Worm (Caenorhabditis elegans) whole organism, young adult: ENCODE data around the gene lmd-3.

Experiments used
- aptf-2 ChIP-seq: fragments of 200-800 bp; sonication (Bioruptor generic); conservative IDR thresholded peaks from 2 replicates; pipeline ENCODE4 v1.3.6; 2022; ENCODE audit warnings: missing genetic modification reagents, missing genetic modification characterization, missing compliant biosample characterization
- cebp-2 ChIP-seq: fragments of 200-800 bp; sonication (Bioruptor generic); IDR thresholded peaks from 2 replicates; pipeline ENCODE4 v1.3.6; 2022; ENCODE audit warnings: missing genetic modification characterization, missing compliant biosample characterization
- hlh-12 ChIP-seq: sonication (generic microtip); optimal IDR thresholded peaks from 2 replicates; lab custom pipeline; 2016; ENCODE audit warnings: missing genetic modification characterization, missing compliant biosample characterization
- let-526 ChIP-seq: fragments of 200-800 bp; sonication (Bioruptor generic); IDR thresholded peaks from 2 replicates; pipeline ENCODE4 v1.3.6; 2022; ENCODE audit warnings: missing genetic modification reagents, missing genetic modification characterization, missing compliant biosample characterization
- lir-1 ChIP-seq: fragments of 200-800 bp; sonication (Bioruptor generic); conservative IDR thresholded peaks from 2 replicates; pipeline ENCODE4 v1.3.6; 2022; ENCODE audit warnings: missing genetic modification reagents, missing genetic modification characterization, missing compliant biosample characterization
- nfya-1 ChIP-seq: sonication (generic microtip); optimal IDR thresholded peaks from 2 replicates; lab custom pipeline; 2017; ENCODE audit warnings: antibody characterized with exemption, missing compliant biosample characterization, missing genetic modification characterization, borderline replicate concordance; ENCODE audit not compliant: insufficient read depth
- snpc-4 ChIP-seq, 5 experiments: fragments of 150-350 bp in 1 of 5; sonication (generic microtip) in 4 of 5; optimal IDR thresholded peaks; 2 replicates each; lab custom pipeline; 2014 to 2018; ENCODE audit warnings: missing genetic modification characterization in 5 of 5, missing biosample characterization in 3 of 5, antibody characterized with exemption in 2 of 5, mild to moderate bottlenecking in 2 of 5, missing compliant biosample characterization in 2 of 5, missing genotype in 2 of 5, moderate library complexity in 2 of 5, missing genetic modification reagents in 1 of 5
- unc-62 ChIP-seq: fragments of 150-350 bp; optimal IDR thresholded peaks from 2 replicates; lab custom pipeline; 2014; ENCODE audit warnings: missing biosample characterization, missing genetic modification reagents, missing genetic modification characterization

DNA sequence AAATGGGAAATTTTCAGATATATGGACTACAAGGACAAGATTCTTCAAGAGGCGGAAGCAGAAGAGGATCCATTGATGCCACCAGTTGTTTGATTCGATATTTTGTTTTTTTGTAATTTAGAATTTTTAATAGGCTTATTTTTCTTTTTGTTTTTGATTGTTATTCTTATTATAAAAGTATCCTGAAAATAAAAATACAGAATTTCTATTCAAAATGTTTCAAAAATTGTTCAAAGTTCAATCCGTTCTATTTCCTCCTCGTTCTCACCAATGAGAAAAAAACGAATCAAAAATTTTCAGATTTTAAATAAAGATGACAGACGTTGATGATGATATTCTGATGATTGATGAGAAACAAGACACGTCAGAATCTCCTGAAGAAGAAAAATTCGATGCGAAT is 24.1 kb upstream of the lmd-3 start, which contains the start of gene phf-30:
- TF ChIP-seq hlh-12 (tag; lab: Kevin White, UChicago) (no peak), let-526 (no peak), unc-62 (GFP tag; lab: Kevin White, UChicago) (no peak), nfya-1 (tag; lab: Kevin White, UChicago) (no peak), cebp-2 (GFP tag; lab: Robert Waterston, UW) (no peak), aptf-2 (no peak), snpc-4 (GFP tag; optimal IDR thresholded peaks at IDR 0.05; lab: Kevin White, UChicago) (no peak), snpc-4 (tag; optimal IDR thresholded peaks at IDR 0.05; lab: Kevin White, UChicago) (no peak), lir-1 (no peak)
